Worm (Caenorhabditis elegans): ENCODE results near the gene C17F4.8.

Gene C17F4.8

ce11 chrII:3247556-3247955 is 12.9 kb upstream of the C17F4.8 start:
- TF ChIP-seq fkh-10 (GFP tag; optimal IDR thresholded peaks at IDR 0.05) (no peak), nhr-84 (tag; optimal IDR thresholded peaks at IDR 0.05) (no peak)

ce11 chrII:3245836-3246235 is 11.2 kb upstream of the C17F4.8 start, which contains the start of gene C17F4.7:
TSS of gene C17F4.7 (minus strand) at chrII:3246015.
- TF ChIP-seq unc-98 (GFP tag; IDR thresholded peaks at IDR 0.05) = no peak
- TF ChIP-seq jun-1 (tag; optimal IDR thresholded peaks at IDR 0.05) = peak; percentile 38
- TF ChIP-seq nhr-84 (tag; optimal IDR thresholded peaks at IDR 0.05) = no peak
- peak; percentile 69 for TF ChIP-seq tlp-1 (tag; optimal IDR thresholded peaks at IDR 0.05)
- TF ChIP-seq lin-35 (GFP tag; optimal IDR thresholded peaks at IDR 0.05) = peak in 1 of 2 experiments; percentile 34
- TF ChIP-seq egl-27 (tag; optimal IDR thresholded peaks at IDR 0.05) = no peak
- TF ChIP-seq pqm-1 (tag; optimal IDR thresholded peaks at IDR 0.05) = peak; percentile 62
- TF ChIP-seq mab-9 (GFP tag; IDR thresholded peaks at IDR 0.05) = no peak
- TF ChIP-seq nhr-90 (tag; optimal IDR thresholded peaks at IDR 0.05; ENCODE audit: poor library complexity) = peak; percentile 37
- peak; percentile 98 for TF ChIP-seq elt-2 (tag; optimal IDR thresholded peaks at IDR 0.05)

ce11 chrII:3244758-3245157 is 10.1 kb upstream of the C17F4.8 start:
- TF ChIP-seq fkh-4 (tag; optimal IDR thresholded peaks at IDR 0.05; ENCODE audit: borderline replicate concordance) = no peak
- no peak for TF ChIP-seq dsc-1 (tag; optimal IDR thresholded peaks at IDR 0.05)
- TF ChIP-seq snu-23 (GFP tag; optimal IDR thresholded peaks at IDR 0.05) = no peak
- no peak for TF ChIP-seq dpl-1 (GFP tag; optimal IDR thresholded peaks at IDR 0.05)
- TF ChIP-seq nhr-71 (tag; optimal IDR thresholded peaks at IDR 0.05) = no peak

- TF ChIP-seq elt-3 (tag; optimal IDR thresholded peaks at IDR 0.05) (peak in 1 of 6 experiments; percentile 9), blmp-1 (tag; optimal IDR thresholded peaks at IDR 0.05) (peak; percentile 85), snpc-4 (tag; optimal IDR thresholded peaks at IDR 0.05) (no peak)
Measured at ce11 chrII:3244070-3244469, 9.4 kb upstream of the C17F4.8 start, which contains the start of gene C17F4.12. TSS of gene C17F4.12 (minus strand) at chrII:3244170.

- TF ChIP-seq blmp-1 (tag; optimal IDR thresholded peaks at IDR 0.05) (peak; percentile 99), elt-3 (tag; optimal IDR thresholded peaks at IDR 0.05) (peak in 2 of 6 experiments; percentile 50 to 77), egl-13 (tag; optimal IDR thresholded peaks at IDR 0.05) (no peak), tlp-1 (tag; optimal IDR thresholded peaks at IDR 0.05) (no peak)
Measured at ce11 chrII:3241842-3242241, 7.2 kb upstream of the C17F4.8 start.

- no peak for TF ChIP-seq hlh-17 (GFP tag; optimal IDR thresholded peaks at IDR 0.05; ENCODE audit: borderline replicate concordance)
- peak; percentile 87 for TF ChIP-seq blmp-1 (tag; optimal IDR thresholded peaks at IDR 0.05)
Measured at ce11 chrII:3240207-3240606, 5.6 kb upstream of the C17F4.8 start, which contains the start of gene C17F4.3. TSS of gene C17F4.3 (plus strand) at chrII:3240507.

- TF ChIP-seq efl-1 (optimal IDR thresholded peaks at IDR 0.05) (no peak), efl-1 (GFP tag; optimal IDR thresholded peaks at IDR 0.05 in 1 of 2) (peak in 1 of 2 experiments; percentile 65), alr-1 (tag; optimal IDR thresholded peaks at IDR 0.05; ENCODE audit: borderline replicate concordance) (no peak)
Measured at ce11 chrII:3237038-3237521, 2.5 kb upstream of the C17F4.8 start, which contains the start of the genes srz-67 and C17F4.11. TSS of gene srz-67 (minus strand) at chrII:3237138. TSS of gene C17F4.11 (plus strand) at chrII:3237471.

- TF ChIP-seq nhr-12 (tag; optimal IDR thresholded peaks at IDR 0.05) = no peak
- TF ChIP-seq efl-1 (optimal IDR thresholded peaks at IDR 0.05) = no peak
- TF ChIP-seq efl-1 (GFP tag; optimal IDR thresholded peaks at IDR 0.05 in 1 of 2) = no peak
- TF ChIP-seq fkh-4 (tag; optimal IDR thresholded peaks at IDR 0.05; ENCODE audit: borderline replicate concordance) = no peak
- TF ChIP-seq unc-130 (tag; optimal IDR thresholded peaks at IDR 0.05) = no peak
- no peak for TF ChIP-seq aha-1 (tag; optimal IDR thresholded peaks at IDR 0.05)
- no peak for TF ChIP-seq elt-3 (tag; optimal IDR thresholded peaks at IDR 0.05)
- no peak for TF ChIP-seq ceh-90 (tag; optimal IDR thresholded peaks at IDR 0.05)
- TF ChIP-seq nhr-20 (tag; optimal IDR thresholded peaks at IDR 0.05) = no peak
- TF ChIP-seq isw-1 (GFP tag; IDR thresholded peaks at IDR 0.05) = no peak
- TF ChIP-seq aly-2 (tag; optimal IDR thresholded peaks at IDR 0.05) = no peak
- TF ChIP-seq dpl-1 (GFP tag; optimal IDR thresholded peaks at IDR 0.05) = no peak
- TF ChIP-seq swsn-7 (tag; optimal IDR thresholded peaks at IDR 0.05) = no peak
- no peak for TF ChIP-seq fkh-8 (tag; optimal IDR thresholded peaks at IDR 0.05)
- TF ChIP-seq ztf-11 (tag; optimal IDR thresholded peaks at IDR 0.05) = no peak
- no peak for TF ChIP-seq vab-15 (tag; optimal IDR thresholded peaks at IDR 0.05)
Measured at ce11 chrII:3230422-3230821, 4.2 kb downstream of the C17F4.8 start, which contains the start of gene srh-297. TSS of gene srh-297 (minus strand) at chrII:3230522.

All from whole organism, L1 larva.